Fruit fly (Drosophila melanogaster): ENCODE results near the gene Aven.

DNA sequence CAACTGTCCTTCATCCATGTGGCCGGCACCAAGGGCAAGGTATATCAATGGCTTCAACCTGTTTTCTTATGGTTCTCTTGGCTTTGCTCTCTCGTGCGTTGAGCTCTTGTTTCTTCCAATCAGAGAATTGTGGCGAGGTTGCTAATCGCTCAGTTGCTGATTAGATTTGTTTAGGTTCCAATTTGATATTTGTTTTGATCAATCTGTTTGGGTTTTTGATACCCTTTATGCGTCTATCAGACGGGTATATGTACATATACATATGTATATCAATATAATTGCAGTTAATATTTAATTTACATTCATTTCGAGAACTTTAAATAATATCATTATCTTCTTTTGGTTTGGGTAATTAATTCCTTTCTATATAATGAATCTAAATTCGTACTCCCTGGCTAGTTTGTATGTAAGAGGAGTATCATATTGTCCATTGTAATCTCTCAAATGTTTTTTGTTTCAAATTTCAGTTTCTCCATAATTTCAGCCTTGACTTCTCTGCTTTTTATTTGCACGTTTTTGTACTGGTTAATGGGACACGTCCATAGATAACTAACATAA lies 16.1 kb downstream of the Aven start:
- TF ChIP-seq Gug (GFP tag; IDR thresholded peaks at IDR 0.05) (no peak), CG10543 (GFP tag; optimal IDR thresholded peaks at IDR 0.05) (no peak), CG16815 (GFP tag; optimal IDR thresholded peaks at IDR 0.05) (no peak), CG10209 (GFP tag; optimal IDR thresholded peaks at IDR 0.05) (no peak), NC2α (GFP tag; optimal IDR thresholded peaks at IDR 0.05) (no peak), CG30020 (tag; optimal IDR thresholded peaks at IDR 0.05) (no peak), kni (GFP tag; optimal IDR thresholded peaks at IDR 0.05) (no peak), CG13624 (GFP tag; optimal IDR thresholded peaks at IDR 0.05) (no peak), prd (optimal IDR thresholded peaks at IDR 0.05) (no peak), prd (GFP tag; IDR thresholded peaks at IDR 0.05) (no peak)
